Worm (Caenorhabditis elegans) whole organism, L2 larva: ENCODE data around the gene C06A12.19.
A peak's percentile ranks its signal among the peaks of the same experiment; 100 is the strongest.

Source experiments
- aly-2 ChIP-seq: fragments of 150-350 bp; optimal IDR thresholded peaks from 2 replicates; lab custom pipeline; 2014; ENCODE audit warnings: missing biosample characterization, missing genetic modification characterization
- blmp-1 ChIP-seq: sonication (generic microtip); optimal IDR thresholded peaks from 2 replicates; lab custom pipeline; 2017; ENCODE audit warnings: missing genetic modification characterization, mild to moderate bottlenecking, missing compliant biosample characterization, antibody characterized with exemption, moderate library complexity; ENCODE audit not compliant: insufficient read depth
- fos-1 ChIP-seq: fragments of 150-350 bp; optimal IDR thresholded peaks from 2 replicates; lab custom pipeline; 2014; ENCODE audit warnings: missing biosample characterization, missing genetic modification characterization
- gmeb-1 ChIP-seq: fragments of 150-350 bp; optimal IDR thresholded peaks from 2 replicates; lab custom pipeline; 2014; ENCODE audit warnings: missing biosample characterization, missing genetic modification characterization
- lin-13 ChIP-seq: fragments of 150-350 bp; optimal IDR thresholded peaks from 2 replicates; lab custom pipeline; 2014; ENCODE audit warnings: missing biosample characterization, missing genetic modification reagents, missing genetic modification characterization
- nhr-12 ChIP-seq: fragments of 150-350 bp; optimal IDR thresholded peaks from 2 replicates; lab custom pipeline; 2014; ENCODE audit warnings: missing biosample characterization, missing genetic modification characterization
- skn-1 ChIP-seq: sonication (generic microtip); optimal IDR thresholded peaks from 2 replicates; lab custom pipeline; 2017; ENCODE audit warnings: missing biosample characterization, missing genetic modification characterization
- snpc-4 ChIP-seq: fragments of 150-350 bp; optimal IDR thresholded peaks from 2 replicates; lab custom pipeline; 2014; ENCODE audit warnings: missing biosample characterization, missing genetic modification characterization
- unc-62 ChIP-seq: fragments of 150-350 bp; optimal IDR thresholded peaks from 2 replicates; lab custom pipeline; 2014; ENCODE audit warnings: missing biosample characterization, missing genetic modification reagents, missing genetic modification characterization

- TF ChIP-seq snpc-4 (tag; lab: Kevin White, UChicago) (no peak), nhr-12 (tag; lab: Kevin White, UChicago) (no peak), lin-13 (no peak), fos-1 (peak; percentile 6), gmeb-1 (no peak), aly-2 (tag; lab: Kevin White, UChicago) (no peak), blmp-1 (tag; lab: Kevin White, UChicago) (peak; percentile 35), unc-62 (GFP tag; lab: Kevin White, UChicago) (no peak), skn-1 (tag; lab: Kevin White, UChicago) (no peak)
These were observed 2.6 kb upstream of the C06A12.19 start, which contains the start of gene F11E6.11 for ce11 chrIV:17442503-17442902.
